Fruit fly (Drosophila melanogaster) whole organism, embryonic: ENCODE measurements around the gene Hs2st.
A peak's percentile ranks its signal among the peaks of the same experiment; 100 is the strongest.

ENCODE experiments used
- Abd-B ChIP-seq: fragments of 200-800 bp; sonication (Bioruptor generic); optimal IDR thresholded peaks from 2 replicates; lab custom pipeline; 2018; ENCODE audit warnings: missing biosample characterization, mild to moderate bottlenecking, missing genetic modification characterization, moderate library complexity
- Bteb2 ChIP-seq: fragments of 200-800 bp; sonication (Bioruptor generic); optimal IDR thresholded peaks from 2 replicates; lab custom pipeline; 2016; ENCODE audit warnings: missing biosample characterization, missing genetic modification characterization
- CG10654 ChIP-seq: fragments of 200-800 bp; sonication (Bioruptor generic); optimal IDR thresholded peaks from 2 replicates; lab custom pipeline; 2016; ENCODE audit warnings: missing biosample characterization, missing genetic modification characterization
- CG11695 ChIP-seq: fragments of 200-800 bp; sonication (Bioruptor generic); IDR thresholded peaks from 3 replicates; pipeline ENCODE4 v1.3.6; 2022; ENCODE audit warnings: missing biosample characterization, missing genetic modification characterization
- CG1233 ChIP-seq: fragments of 200-800 bp; sonication (Bioruptor generic); optimal IDR thresholded peaks from 4 replicates; lab custom pipeline; 2018; ENCODE audit warnings: missing biosample characterization, mild to moderate bottlenecking, missing genetic modification characterization
- CG13296 ChIP-seq: fragments of 200-800 bp; sonication (Bioruptor generic); optimal IDR thresholded peaks from 3 replicates; lab custom pipeline; 2018; ENCODE audit warnings: missing biosample characterization, mild to moderate bottlenecking, missing genetic modification characterization
- CG14014 ChIP-seq: fragments of 200-800 bp; sonication (Bioruptor generic); IDR thresholded peaks from 2 replicates; pipeline ENCODE4 v1.3.6; 2022; ENCODE audit warnings: missing biosample characterization, missing genetic modification characterization
- CG15269 ChIP-seq: fragments of 200-800 bp; sonication (Bioruptor generic); optimal IDR thresholded peaks from 2 replicates; lab custom pipeline; 2018; ENCODE audit warnings: missing biosample characterization, mild to moderate bottlenecking, missing genetic modification characterization, moderate library complexity
- CG15696 ChIP-seq: fragments of 200-800 bp; sonication (Bioruptor generic); optimal IDR thresholded peaks from 2 replicates; lab custom pipeline; 2019; ENCODE audit warnings: missing biosample characterization, mild to moderate bottlenecking, missing genetic modification characterization, moderate library complexity
- CG16815 ChIP-seq: fragments of 200-800 bp; sonication (Bioruptor generic); optimal IDR thresholded peaks from 3 replicates; lab custom pipeline; 2017; ENCODE audit warnings: missing biosample characterization, mild to moderate bottlenecking, missing genetic modification characterization
- CG17361 ChIP-seq: fragments of 200-800 bp; sonication (Bioruptor generic); IDR thresholded peaks from 3 replicates; pipeline ENCODE4 v1.3.6; 2022; ENCODE audit warnings: missing biosample characterization, missing genetic modification characterization
- CG17568 ChIP-seq: fragments of 200-800 bp; sonication (Bioruptor generic); optimal IDR thresholded peaks from 2 replicates; lab custom pipeline; 2018; ENCODE audit warnings: missing biosample characterization, mild to moderate bottlenecking, missing genetic modification characterization, moderate library complexity
- CG2202 ChIP-seq: fragments of 200-800 bp; sonication (Bioruptor generic); optimal IDR thresholded peaks from 2 replicates; lab custom pipeline; 2018; ENCODE audit warnings: missing biosample characterization, mild to moderate bottlenecking, missing genetic modification characterization
- CG2678 ChIP-seq: fragments of 200-800 bp; sonication (Bioruptor generic); optimal IDR thresholded peaks from 3 replicates; lab custom pipeline; 2019; ENCODE audit warnings: missing biosample characterization, mild to moderate bottlenecking, missing genetic modification characterization, moderate library complexity
- CG30403 ChIP-seq: fragments of 200-800 bp; sonication (Bioruptor generic); optimal IDR thresholded peaks from 3 replicates; lab custom pipeline; 2016; ENCODE audit warnings: missing biosample characterization, missing genetic modification characterization
- CG30431 ChIP-seq: fragments of 200-800 bp; sonication (Bioruptor generic); optimal IDR thresholded peaks from 2 replicates; lab custom pipeline; 2017; ENCODE audit warnings: missing biosample characterization, missing genetic modification characterization
- CG31365 ChIP-seq: fragments of 200-800 bp; sonication (Bioruptor generic); optimal IDR thresholded peaks from 2 replicates; lab custom pipeline; 2018; ENCODE audit warnings: missing biosample characterization, mild to moderate bottlenecking, missing genetic modification characterization
- CG32772 ChIP-seq: fragments of 200-800 bp; sonication (Bioruptor generic); IDR thresholded peaks from 2 replicates; pipeline ENCODE4 v1.3.6; 2022; ENCODE audit warnings: missing biosample characterization, missing genetic modification characterization
- CG43689 ChIP-seq: fragments of 200-800 bp; sonication (Bioruptor generic); IDR thresholded peaks from 2 replicates; pipeline ENCODE4 v1.3.6; 2022; ENCODE audit warnings: missing biosample characterization, missing genetic modification characterization
- CG4730 ChIP-seq: fragments of 200-800 bp; sonication (Bioruptor generic); IDR thresholded peaks from 2 replicates; pipeline ENCODE4 v1.3.6; 2022; ENCODE audit warnings: missing biosample characterization, missing genetic modification characterization
- CG5245 ChIP-seq: fragments of 200-800 bp; sonication (Bioruptor generic); optimal IDR thresholded peaks from 3 replicates; lab custom pipeline; 2016; ENCODE audit warnings: missing biosample characterization, missing genetic modification characterization
- CG7839 ChIP-seq: fragments of 200-800 bp; sonication (Bioruptor generic); optimal IDR thresholded peaks from 3 replicates; lab custom pipeline; 2018; ENCODE audit warnings: missing biosample characterization, mild to moderate bottlenecking, missing genetic modification characterization, moderate library complexity
- Dek ChIP-seq: fragments of 200-800 bp; sonication (Bioruptor generic); optimal IDR thresholded peaks from 3 replicates; lab custom pipeline; 2019; ENCODE audit warnings: missing biosample characterization, mild to moderate bottlenecking, missing genetic modification characterization, moderate library complexity
- Dref ChIP-seq: fragments of 200-800 bp; sonication (Bioruptor generic); IDR thresholded peaks from 2 replicates; pipeline ENCODE4 v1.3.6; 2022; ENCODE audit warnings: missing biosample characterization, missing genetic modification characterization
- Ets65A ChIP-seq: fragments of 200-800 bp; sonication (Bioruptor generic); peaks from one replicate; lab custom pipeline; 2016; ENCODE audit warnings: missing biosample characterization, missing genetic modification characterization
- Fer1 ChIP-seq: fragments of 200-800 bp; sonication (Bioruptor generic); optimal IDR thresholded peaks from 2 replicates; lab custom pipeline; 2017; ENCODE audit warnings: missing biosample characterization, mild to moderate bottlenecking, missing genetic modification characterization
- HLH54F ChIP-seq: fragments of 200-800 bp; sonication (Bioruptor generic); optimal IDR thresholded peaks from 3 replicates; lab custom pipeline; 2016; ENCODE audit warnings: missing biosample characterization, missing genetic modification characterization
- Max ChIP-seq: fragments of 200-800 bp; sonication (Bioruptor generic); optimal IDR thresholded peaks from 2 replicates; lab custom pipeline; 2016; ENCODE audit warnings: missing biosample characterization, mild to moderate bottlenecking, missing genetic modification characterization
- Pdp1 ChIP-seq, 2 experiments: fragments of 200-800 bp; sonication (Bioruptor generic); optimal IDR thresholded peaks; 3 replicates each; lab custom pipeline; 2016; ENCODE audit warnings: missing biosample characterization in 2 of 2, missing genetic modification characterization in 2 of 2, mild to moderate bottlenecking in 1 of 2, moderate library complexity in 1 of 2
- Sox100B ChIP-seq: fragments of 200-800 bp; sonication (Bioruptor generic); optimal IDR thresholded peaks from 3 replicates; lab custom pipeline; 2018; ENCODE audit warnings: missing biosample characterization, mild to moderate bottlenecking, missing genetic modification characterization
- Sox102F ChIP-seq: fragments of 200-800 bp; sonication (Bioruptor generic); optimal IDR thresholded peaks from 2 replicates; lab custom pipeline; 2018; ENCODE audit warnings: missing biosample characterization, mild to moderate bottlenecking, missing genetic modification characterization, moderate library complexity
- Usf ChIP-seq: fragments of 200-800 bp; sonication (Bioruptor generic); optimal IDR thresholded peaks from 2 replicates; lab custom pipeline; 2017; ENCODE audit warnings: missing genotype, missing biosample characterization, missing genetic modification characterization
- ab ChIP-seq: fragments of 200-800 bp; sonication (Bioruptor generic); optimal IDR thresholded peaks from 2 replicates; lab custom pipeline; 2016; ENCODE audit warnings: missing biosample characterization, missing genetic modification characterization
- ap ChIP-seq: fragments of 200-800 bp; sonication (Bioruptor generic); IDR thresholded peaks from 2 replicates; pipeline ENCODE4 v1.3.6; 2022; ENCODE audit warnings: missing biosample characterization, missing genetic modification characterization
- disco-r ChIP-seq: fragments of 200-800 bp; sonication (Bioruptor generic); optimal IDR thresholded peaks from 2 replicates; lab custom pipeline; 2016; ENCODE audit warnings: missing biosample characterization, missing genetic modification characterization
- exex ChIP-seq: fragments of 200-800 bp; sonication (Bioruptor generic); optimal IDR thresholded peaks from 4 replicates; lab custom pipeline; 2018; ENCODE audit warnings: missing biosample characterization, mild to moderate bottlenecking, missing genetic modification characterization, moderate library complexity
- eyg ChIP-seq: fragments of 200-800 bp; sonication (Bioruptor generic); optimal IDR thresholded peaks from 3 replicates; lab custom pipeline; 2016; ENCODE audit warnings: missing biosample characterization, missing genetic modification characterization
- fd3F ChIP-seq: fragments of 200-800 bp; sonication (Bioruptor generic); optimal IDR thresholded peaks from 2 replicates; lab custom pipeline; 2018; ENCODE audit warnings: missing biosample characterization, mild to moderate bottlenecking, missing genetic modification characterization, moderate library complexity
- fd96Cb ChIP-seq: fragments of 200-800 bp; sonication (Bioruptor generic); optimal IDR thresholded peaks from 2 replicates; lab custom pipeline; 2018; ENCODE audit warnings: missing biosample characterization, mild to moderate bottlenecking, missing genetic modification characterization, moderate library complexity
- gce ChIP-seq: fragments of 200-800 bp; sonication (Bioruptor generic); IDR thresholded peaks from 3 replicates; pipeline ENCODE4 v1.3.6; 2022; ENCODE audit warnings: missing biosample characterization, missing genetic modification characterization
- gsb ChIP-seq: fragments of 200-800 bp; sonication (Bioruptor generic); IDR thresholded peaks from 2 replicates; pipeline ENCODE4 v1.3.6; 2022; ENCODE audit warnings: missing biosample characterization, missing genetic modification characterization
- kni ChIP-seq: fragments of 200-800 bp; sonication (Bioruptor generic); optimal IDR thresholded peaks from 3 replicates; lab custom pipeline; 2017; ENCODE audit warnings: mild to moderate bottlenecking, missing biosample characterization, missing genetic modification reagents, missing genetic modification characterization
- pfk ChIP-seq: fragments of 200-800 bp; sonication (Bioruptor generic); optimal IDR thresholded peaks from 2 replicates; lab custom pipeline; 2018; ENCODE audit warnings: missing biosample characterization, mild to moderate bottlenecking, missing genetic modification characterization, moderate library complexity
- row ChIP-seq: fragments of 200-800 bp; sonication (Bioruptor generic); IDR thresholded peaks from 3 replicates; pipeline ENCODE4 v1.3.6; 2022; ENCODE audit warnings: missing biosample characterization, missing genetic modification characterization
- schlank ChIP-seq: fragments of 200-800 bp; sonication (Bioruptor generic); optimal IDR thresholded peaks from 2 replicates; lab custom pipeline; 2018; ENCODE audit warnings: missing biosample characterization, mild to moderate bottlenecking, missing genetic modification characterization
- shn ChIP-seq: fragments of 200-800 bp; sonication (Bioruptor generic); optimal IDR thresholded peaks from 3 replicates; lab custom pipeline; 2016; ENCODE audit warnings: missing biosample characterization, missing genetic modification characterization
- sna ChIP-seq: fragments of 200-800 bp; sonication (Bioruptor generic); IDR thresholded peaks from 2 replicates; pipeline ENCODE4 v1.3.6; 2022; ENCODE audit warnings: missing biosample characterization, missing genetic modification characterization; ENCODE audit not compliant: partially characterized antibody
- tin ChIP-seq: fragments of 200-800 bp; sonication (Bioruptor generic); optimal IDR thresholded peaks from 3 replicates; lab custom pipeline; 2016; ENCODE audit warnings: missing biosample characterization, missing genetic modification characterization
- wek ChIP-seq: fragments of 200-800 bp; sonication (Bioruptor generic); optimal IDR thresholded peaks from 3 replicates; lab custom pipeline; 2018; ENCODE audit warnings: missing biosample characterization, mild to moderate bottlenecking, missing genetic modification characterization, moderate library complexity
- wor ChIP-seq: fragments of 200-800 bp; sonication (Bioruptor generic); IDR thresholded peaks from 2 replicates; pipeline ENCODE4 v1.3.6; 2022; ENCODE audit warnings: missing biosample characterization, missing genetic modification characterization
- yki ChIP-seq: fragments of >200 bp; optimal IDR thresholded peaks from 3 replicates; lab custom pipeline; 2018

The Hs2st gene

dm6 chr2L:19397617-19398316 lies 46.8 kb downstream of the Hs2st start (continued):
- TF ChIP-seq CG2678 (tag; lab: Kevin White, UChicago) (peak; percentile 64), Usf (GFP tag; lab: Kevin White, UChicago) (no peak), CG4730 (GFP tag; lab: Robert Waterston, UW) (no peak), schlank (tag; lab: Kevin White, UChicago) (no peak), Bteb2 (GFP tag; lab: Kevin White, UChicago) (no peak), CG32772 (GFP tag; lab: Robert Waterston, UW) (no peak), HLH54F (GFP tag; lab: Kevin White, UChicago) (no peak), CG43689 (GFP tag; lab: Robert Waterston, UW) (no peak), shn (GFP tag; lab: Kevin White, UChicago) (peak; percentile 16), CG31365 (no peak), Ets65A (GFP tag; lab: Kevin White, UChicago) (no peak), eyg (GFP tag; lab: Kevin White, UChicago) (no peak), gce (GFP tag; lab: Robert Waterston, UW) (no peak), CG13296 (GFP tag; lab: Kevin White, UChicago) (no peak), exex (no peak), CG11695 (GFP tag; lab: Robert Waterston, UW) (no peak), yki (lab: Kevin White, UChicago) (peak; percentile 53), wor (no peak), CG2202 (tag; lab: Kevin White, UChicago) (no peak), CG15696 (tag; lab: Kevin White, UChicago) (no peak), CG1233 (GFP tag; lab: Kevin White, UChicago) (no peak), Pdp1 (GFP tag; optimal IDR thresholded peaks at IDR 0.05; lab: Kevin White, UChicago) (peak in 1 of 2 experiments; percentile 78), wek (GFP tag; lab: Kevin White, UChicago) (no peak), row (GFP tag; lab: Robert Waterston, UW) (peak; percentile 52; the same call in 2 of the 3 replicates), fd3F (GFP tag; lab: Kevin White, UChicago) (no peak), kni (GFP tag; lab: Kevin White, UChicago) (no peak), Fer1 (GFP tag; lab: Kevin White, UChicago) (peak; percentile 27), sna (GFP tag; lab: Robert Waterston, UW) (no peak), CG14014 (no peak), CG10654 (GFP tag; lab: Kevin White, UChicago) (no peak), ab (GFP tag; lab: Kevin White, UChicago) (no peak), CG30431 (GFP tag; lab: Kevin White, UChicago) (no peak), CG16815 (GFP tag; lab: Kevin White, UChicago) (no peak), tin (no peak), Dref (GFP tag; lab: Robert Waterston, UW) (no peak), disco-r (GFP tag; lab: Kevin White, UChicago) (no peak), pfk (GFP tag; lab: Kevin White, UChicago) (no peak), Dek (tag; lab: Kevin White, UChicago) (no peak), Sox102F (GFP tag; lab: Kevin White, UChicago) (peak; percentile 22), CG17361 (GFP tag; lab: Robert Waterston, UW) (peak; percentile 51; the same call in 2 of the 3 replicates), CG5245 (GFP tag; lab: Kevin White, UChicago) (no peak), CG15269 (tag; lab: Kevin White, UChicago) (peak; percentile 42), Max (GFP tag; lab: Kevin White, UChicago) (no peak), CG30403 (GFP tag; lab: Kevin White, UChicago) (peak; percentile 37), gsb (GFP tag; lab: Robert Waterston, UW) (no peak), Sox100B (GFP tag; lab: Kevin White, UChicago) (no peak), Abd-B (GFP tag; lab: Kevin White, UChicago) (no peak), fd96Cb (tag; lab: Kevin White, UChicago) (no peak), ap (GFP tag; lab: Robert Waterston, UW) (no peak), CG17568 (no peak), CG7839 (peak; percentile 45)
